Fruit fly (Drosophila melanogaster): ENCODE data around the gene CG10019.
A peak's percentile ranks its signal among the peaks of the same experiment; 100 is the strongest.

The CG10019 gene

dm6 chr2L:3772937-3773623 lies 42.8 kb downstream of the CG10019 start:
- TF ChIP-seq Eip93F (GFP tag; optimal IDR thresholded peaks at IDR 0.05) (no peak), Ets21C (GFP tag; optimal IDR thresholded peaks at IDR 0.05) (peak; percentile 49), Eip75B (GFP tag; optimal IDR thresholded peaks at IDR 0.05) (peak; percentile 76), CG8119 (GFP tag; IDR thresholded peaks at IDR 0.05) (peak; percentile 71), fkh (GFP tag; optimal IDR thresholded peaks at IDR 0.05) (peak; percentile 39), dac (GFP tag; optimal IDR thresholded peaks at IDR 0.05) (peak; percentile 39), Sox102F (GFP tag; optimal IDR thresholded peaks at IDR 0.05) (peak; percentile 55), salr (GFP tag; optimal IDR thresholded peaks at IDR 0.05) (peak; percentile 7 to 74), eg (GFP tag; IDR thresholded peaks at IDR 0.05) (0 out of 3 replicates have a peak, but pooled peaks have one; percentile 30), net (GFP tag; optimal IDR thresholded peaks at IDR 0.05) (no peak), acj6 (GFP tag; optimal IDR thresholded peaks at IDR 0.05) (peak; percentile 79), CG3032 (tag; optimal IDR thresholded peaks at IDR 0.05) (peak; percentile 72), CG31627 (GFP tag; optimal IDR thresholded peaks at IDR 0.05) (peak; percentile 63), CG16779 (tag; optimal IDR thresholded peaks at IDR 0.05) (peak; percentile 50), spab (GFP tag; optimal IDR thresholded peaks at IDR 0.05) (peak; percentile 70), Sox14 (GFP tag; optimal IDR thresholded peaks at IDR 0.05) (peak; percentile 76), Smox (GFP tag; optimal IDR thresholded peaks at IDR 0.05) (peak; percentile 76), CG4318 (GFP tag; optimal IDR thresholded peaks at IDR 0.05) (peak; percentile 67), CG6276 (GFP tag; optimal IDR thresholded peaks at IDR 0.05) (peak; percentile 68), vri (GFP tag; optimal IDR thresholded peaks at IDR 0.05) (peak; percentile 15), CG11902 (GFP tag; optimal IDR thresholded peaks at IDR 0.05) (peak; percentile 33), Eip78C (GFP tag) (peak; percentile 96), fd85E (GFP tag; optimal IDR thresholded peaks at IDR 0.05) (no peak), Sox15 (GFP tag; optimal IDR thresholded peaks at IDR 0.05) (peak; percentile 35), CG32006 (GFP tag; optimal IDR thresholded peaks at IDR 0.05) (peak; percentile 88), CG7368 (GFP tag; optimal IDR thresholded peaks at IDR 0.05) (peak; percentile 32), esn (GFP tag; optimal IDR thresholded peaks at IDR 0.05) (peak; percentile 87), CG6163 (GFP tag; IDR thresholded peaks at IDR 0.05) (peak; percentile 32; the same call in 1 of the 3 replicates), CG1621 (tag; optimal IDR thresholded peaks at IDR 0.05) (peak; percentile 69), pdm3 (GFP tag; optimal IDR thresholded peaks at IDR 0.05) (peak; percentile 79), CG34406 (GFP tag; optimal IDR thresholded peaks at IDR 0.05) (peak; percentile 80), CG8319 (GFP tag; optimal IDR thresholded peaks at IDR 0.05) (peak; percentile 60), ss (GFP tag; optimal IDR thresholded peaks at IDR 0.05) (peak; percentile 58 to 73), CG15336 (GFP tag; IDR thresholded peaks at IDR 0.05) (peak; percentile 54; the same call in 1 of the 2 replicates), CG11762 (GFP tag; optimal IDR thresholded peaks at IDR 0.05; ENCODE audit: insufficient read depth) (peak; percentile 52), Lpt (GFP tag; optimal IDR thresholded peaks at IDR 0.05) (peak; percentile 70), fd59A (GFP tag; optimal IDR thresholded peaks at IDR 0.05) (peak; percentile 53), CG9139 (GFP tag; optimal IDR thresholded peaks at IDR 0.05) (no peak), Hr39 (GFP tag; optimal IDR thresholded peaks at IDR 0.05) (peak; percentile 67), achi (GFP tag; optimal IDR thresholded peaks at IDR 0.05) (peak; percentile 79), Met (GFP tag; optimal IDR thresholded peaks at IDR 0.05) (peak; percentile 81), lz (GFP tag; optimal IDR thresholded peaks at IDR 0.05) (peak; percentile 76), CG6792 (GFP tag; optimal IDR thresholded peaks at IDR 0.05) (peak; percentile 83), Ets96B (tag; optimal IDR thresholded peaks at IDR 0.05) (peak; percentile 70), CG3919 (GFP tag; optimal IDR thresholded peaks at IDR 0.05) (peak; percentile 75), OdsH (GFP tag; optimal IDR thresholded peaks at IDR 0.05) (peak; percentile 79), CG6854 (GFP tag; optimal IDR thresholded peaks at IDR 0.05) (no peak), svp (GFP tag) (peak; percentile 91), CG6808 (GFP tag; optimal IDR thresholded peaks at IDR 0.05) (peak; percentile 69), CG11294 (GFP tag; IDR thresholded peaks at IDR 0.05) (no peak), cyc (GFP tag; optimal IDR thresholded peaks at IDR 0.05) (peak; percentile 52)
